Fruit fly (Drosophila melanogaster) whole organism, embryonic: ENCODE results near the gene CG18596.

Experiments used
- Bgb ChIP-seq: fragments of 200-800 bp; sonication (Bioruptor generic); IDR thresholded peaks from 2 replicates; pipeline ENCODE4 v1.3.6; 2022; ENCODE audit warnings: missing biosample characterization, missing genetic modification characterization; ENCODE audit not compliant: partially characterized antibody
- CG10462 ChIP-seq: fragments of 200-800 bp; sonication (Bioruptor generic); optimal IDR thresholded peaks from 2 replicates; lab custom pipeline; 2016; ENCODE audit warnings: missing biosample characterization, missing genetic modification characterization
- CG10979 ChIP-seq: fragments of 200-800 bp; sonication (Bioruptor generic); optimal IDR thresholded peaks from 2 replicates; lab custom pipeline; 2018; ENCODE audit warnings: missing biosample characterization, mild to moderate bottlenecking, missing genetic modification characterization, moderate library complexity
- CG11560 ChIP-seq: fragments of 200-800 bp; sonication (Bioruptor generic); IDR thresholded peaks from 3 replicates; pipeline ENCODE4 v1.3.6; 2022; ENCODE audit warnings: missing biosample characterization, missing genetic modification characterization
- CG12236 ChIP-seq: fragments of 200-800 bp; sonication (Bioruptor generic); optimal IDR thresholded peaks from 2 replicates; lab custom pipeline; 2016; ENCODE audit warnings: missing biosample characterization, missing genetic modification characterization
- CG13894 ChIP-seq: fragments of 200-800 bp; sonication (Bioruptor generic); optimal IDR thresholded peaks from 3 replicates; lab custom pipeline; 2018; ENCODE audit warnings: missing biosample characterization, mild to moderate bottlenecking, missing genetic modification characterization, moderate library complexity
- CG14441 ChIP-seq: fragments of 200-800 bp; sonication (Bioruptor generic); IDR thresholded peaks from 2 replicates; pipeline ENCODE4 v1.3.6; 2022; ENCODE audit warnings: missing biosample characterization, missing genetic modification characterization
- CG14667 ChIP-seq: fragments of 200-800 bp; sonication (Bioruptor generic); IDR thresholded peaks from 2 replicates; pipeline ENCODE4 v1.3.6; 2022; ENCODE audit warnings: missing biosample characterization, missing genetic modification characterization
- CG16863 ChIP-seq: fragments of 200-800 bp; sonication (Bioruptor generic); optimal IDR thresholded peaks from 3 replicates; lab custom pipeline; 2016; ENCODE audit warnings: missing biosample characterization, missing genetic modification characterization
- CG17361 ChIP-seq: fragments of 200-800 bp; sonication (Bioruptor generic); IDR thresholded peaks from 3 replicates; pipeline ENCODE4 v1.3.6; 2022; ENCODE audit warnings: missing biosample characterization, missing genetic modification characterization
- CG18619 ChIP-seq: fragments of 200-800 bp; sonication (Bioruptor generic); optimal IDR thresholded peaks from 3 replicates; lab custom pipeline; 2017; ENCODE audit warnings: missing biosample characterization, mild to moderate bottlenecking, missing genetic modification characterization
- CG2889 ChIP-seq: fragments of 200-800 bp; sonication (Bioruptor generic); IDR thresholded peaks from 3 replicates; pipeline ENCODE4 v1.3.6; 2022; ENCODE audit warnings: missing biosample characterization, missing genetic modification characterization
- CG31388 ChIP-seq: fragments of 200-800 bp; sonication (Bioruptor generic); optimal IDR thresholded peaks from 2 replicates; lab custom pipeline; 2016; ENCODE audit warnings: missing biosample characterization, missing genetic modification characterization
- CG3163 ChIP-seq: fragments of 200-800 bp; sonication (Bioruptor generic); optimal IDR thresholded peaks from 3 replicates; lab custom pipeline; 2016; ENCODE audit warnings: missing biosample characterization, missing genetic modification characterization
- CG32767 ChIP-seq: fragments of 200-800 bp; sonication (Bioruptor generic); IDR thresholded peaks from 2 replicates; pipeline ENCODE4 v1.3.6; 2022; ENCODE audit warnings: missing biosample characterization, missing genetic modification characterization
- CG32772 ChIP-seq: fragments of 200-800 bp; sonication (Bioruptor generic); IDR thresholded peaks from 2 replicates; pipeline ENCODE4 v1.3.6; 2022; ENCODE audit warnings: missing biosample characterization, missing genetic modification characterization
- CG34224 ChIP-seq: fragments of 200-800 bp; sonication (Bioruptor generic); IDR thresholded peaks from 3 replicates; pipeline ENCODE4 v1.3.6; 2022; ENCODE audit warnings: missing biosample characterization, missing genetic modification characterization; ENCODE audit not compliant: partially characterized antibody
- CG4707 ChIP-seq: fragments of 200-800 bp; sonication (Bioruptor generic); optimal IDR thresholded peaks from 2 replicates; lab custom pipeline; 2018; ENCODE audit warnings: missing biosample characterization, mild to moderate bottlenecking, missing genetic modification characterization, moderate library complexity
- CG4820 ChIP-seq: fragments of 200-800 bp; sonication (Bioruptor generic); optimal IDR thresholded peaks from 3 replicates; lab custom pipeline; 2016; ENCODE audit warnings: missing biosample characterization, missing genetic modification characterization
- CG6689 ChIP-seq: fragments of 200-800 bp; sonication (Bioruptor generic); IDR thresholded peaks from 2 replicates; pipeline ENCODE4 v1.3.6; 2022; ENCODE audit warnings: missing biosample characterization, missing genetic modification characterization
- CG6854 ChIP-seq: fragments of 200-800 bp; sonication (Bioruptor generic); optimal IDR thresholded peaks from 3 replicates; lab custom pipeline; 2017; ENCODE audit warnings: missing biosample characterization, mild to moderate bottlenecking, missing genetic modification characterization
- CG8290 ChIP-seq, 3 experiments: fragments of 200-800 bp; sonication (Bioruptor generic); optimal IDR thresholded peaks; 2 replicates each; lab custom pipeline; 2016 to 2019; ENCODE audit warnings: missing biosample characterization in 3 of 3, missing genetic modification characterization in 3 of 3, mild to moderate bottlenecking in 2 of 3, moderate library complexity in 1 of 3
- CG9215 ChIP-seq: fragments of 200-800 bp; sonication (Bioruptor generic); IDR thresholded peaks from 2 replicates; pipeline ENCODE4 v1.3.6; 2022; ENCODE audit warnings: missing biosample characterization, missing genetic modification characterization
- CG9817 ChIP-seq: fragments of 200-800 bp; sonication (Bioruptor generic); optimal IDR thresholded peaks from 2 replicates; lab custom pipeline; 2018; ENCODE audit warnings: missing biosample characterization, mild to moderate bottlenecking, missing genetic modification characterization, moderate library complexity
- Deaf1 ChIP-seq: fragments of 200-800 bp; optimal IDR thresholded peaks from 3 replicates; lab custom pipeline; 2019; ENCODE audit warnings: missing biosample characterization, mild to moderate bottlenecking, missing genetic modification characterization, moderate library complexity
- Dek ChIP-seq: fragments of 200-800 bp; sonication (Bioruptor generic); optimal IDR thresholded peaks from 3 replicates; lab custom pipeline; 2019; ENCODE audit warnings: missing biosample characterization, mild to moderate bottlenecking, missing genetic modification characterization, moderate library complexity
- Fer2 ChIP-seq: fragments of 200-800 bp; sonication (Bioruptor generic); optimal IDR thresholded peaks from 2 replicates; lab custom pipeline; 2018; ENCODE audit warnings: missing biosample characterization, mild to moderate bottlenecking, missing genetic modification characterization, moderate library complexity
- H15 ChIP-seq: fragments of 200-800 bp; sonication (Bioruptor generic); IDR thresholded peaks from 3 replicates; pipeline ENCODE4 v1.3.6; 2022; ENCODE audit warnings: missing biosample characterization, missing genetic modification characterization
- Jarid2 ChIP-seq: fragments of 200-800 bp; sonication (Bioruptor generic); optimal IDR thresholded peaks from 3 replicates; lab custom pipeline; 2017; ENCODE audit warnings: mild to moderate bottlenecking, missing biosample characterization, missing genetic modification reagents, missing genetic modification characterization
- Lhr ChIP-seq: fragments of 200-800 bp; sonication (Bioruptor generic); optimal IDR thresholded peaks from 3 replicates; lab custom pipeline; 2017; ENCODE audit warnings: mild to moderate bottlenecking, missing biosample characterization, missing genetic modification reagents, missing genetic modification characterization
- Max ChIP-seq: fragments of 200-800 bp; sonication (Bioruptor generic); optimal IDR thresholded peaks from 2 replicates; lab custom pipeline; 2016; ENCODE audit warnings: missing biosample characterization, mild to moderate bottlenecking, missing genetic modification characterization
- NC2α ChIP-seq: fragments of 200-800 bp; sonication (Bioruptor generic); optimal IDR thresholded peaks from 2 replicates; lab custom pipeline; 2016; ENCODE audit warnings: missing biosample characterization, missing genetic modification characterization
- NC2β ChIP-seq: fragments of 200-800 bp; sonication (Bioruptor generic); optimal IDR thresholded peaks from 2 replicates; lab custom pipeline; 2016; ENCODE audit warnings: missing biosample characterization, missing genetic modification characterization
- Optix ChIP-seq: fragments of 200-800 bp; sonication (Bioruptor generic); IDR thresholded peaks from 3 replicates; pipeline ENCODE4 v1.3.6; 2022; ENCODE audit warnings: missing biosample characterization, missing genetic modification characterization
- bab2 ChIP-seq: fragments of 200-800 bp; sonication (Bioruptor generic); optimal IDR thresholded peaks from 2 replicates; lab custom pipeline; 2016; ENCODE audit warnings: missing biosample characterization, missing genetic modification characterization
- chinmo ChIP-seq: fragments of 200-800 bp; sonication (Bioruptor generic); IDR thresholded peaks from 4 replicates; pipeline ENCODE4 v1.3.6; 2022; ENCODE audit warnings: missing biosample characterization, missing genetic modification characterization; ENCODE audit not compliant: partially characterized antibody
- croc ChIP-seq: fragments of 200-800 bp; sonication (Bioruptor generic); conservative IDR thresholded peaks from 3 replicates; pipeline ENCODE4 v1.3.6; 2022; ENCODE audit warnings: missing biosample characterization, missing genetic modification characterization
- dan ChIP-seq: fragments of 200-800 bp; sonication (Bioruptor generic); IDR thresholded peaks from 2 replicates; pipeline ENCODE4 v1.3.6; 2022; ENCODE audit warnings: missing biosample characterization, missing genetic modification characterization
- dysf ChIP-seq: fragments of 200-800 bp; sonication (Bioruptor generic); IDR thresholded peaks from 3 replicates; pipeline ENCODE4 v1.3.6; 2022; ENCODE audit warnings: missing biosample characterization, missing genetic modification characterization
- gem ChIP-seq: fragments of 200-800 bp; sonication (Bioruptor generic); optimal IDR thresholded peaks from 2 replicates; lab custom pipeline; 2019; ENCODE audit warnings: missing biosample characterization, mild to moderate bottlenecking, missing genetic modification characterization, moderate library complexity
- her ChIP-seq: fragments of 200-800 bp; sonication (Bioruptor generic); optimal IDR thresholded peaks from 2 replicates; lab custom pipeline; 2016; ENCODE audit warnings: missing biosample characterization, missing genetic modification characterization
- klu ChIP-seq: fragments of 200-800 bp; sonication (Bioruptor generic); IDR thresholded peaks from 2 replicates; pipeline ENCODE4 v1.3.6; 2022; ENCODE audit warnings: missing biosample characterization, missing genetic modification characterization
- knrl ChIP-seq: fragments of 200-800 bp; sonication (Bioruptor generic); IDR thresholded peaks from 3 replicates; pipeline ENCODE4 v1.3.6; 2022; ENCODE audit warnings: missing biosample characterization, missing genetic modification characterization; ENCODE audit not compliant: partially characterized antibody
- lmd ChIP-seq: fragments of 200-800 bp; sonication (Bioruptor generic); IDR thresholded peaks from 2 replicates; pipeline ENCODE4 v1.3.6; 2022; ENCODE audit warnings: missing biosample characterization, missing genetic modification characterization
- luna ChIP-seq: fragments of 200-800 bp; sonication (Bioruptor generic); optimal IDR thresholded peaks from 2 replicates; lab custom pipeline; 2016; ENCODE audit warnings: missing biosample characterization, missing genetic modification characterization
- peb ChIP-seq: fragments of 200-800 bp; sonication (Bioruptor generic); IDR thresholded peaks from 2 replicates; pipeline ENCODE4 v1.3.6; 2022; ENCODE audit warnings: missing biosample characterization, missing genetic modification characterization
- psq ChIP-seq: fragments of 200-800 bp; sonication (Bioruptor generic); optimal IDR thresholded peaks from 2 replicates; lab custom pipeline; 2017; ENCODE audit warnings: missing biosample characterization, missing genetic modification characterization
- ranshi ChIP-seq: fragments of 200-800 bp; sonication (Bioruptor generic); IDR thresholded peaks from 2 replicates; pipeline ENCODE4 v1.3.6; 2022; ENCODE audit warnings: missing biosample characterization, missing genetic modification characterization
- sim ChIP-seq: fragments of 200-800 bp; sonication (Bioruptor generic); IDR thresholded peaks from 2 replicates; pipeline ENCODE4 v1.3.6; 2022; ENCODE audit warnings: missing biosample characterization, missing genetic modification characterization
- tio ChIP-seq: fragments of 200-800 bp; sonication (Bioruptor generic); optimal IDR thresholded peaks from 2 replicates; lab custom pipeline; 2017; ENCODE audit warnings: missing biosample characterization, missing genetic modification characterization, inconsistent platforms
- unpg ChIP-seq: fragments of 200-800 bp; sonication (Bioruptor generic); optimal IDR thresholded peaks from 3 replicates; lab custom pipeline; 2018; ENCODE audit warnings: missing biosample characterization, mild to moderate bottlenecking, missing genetic modification characterization, moderate library complexity

Gene CG18596

DNA sequence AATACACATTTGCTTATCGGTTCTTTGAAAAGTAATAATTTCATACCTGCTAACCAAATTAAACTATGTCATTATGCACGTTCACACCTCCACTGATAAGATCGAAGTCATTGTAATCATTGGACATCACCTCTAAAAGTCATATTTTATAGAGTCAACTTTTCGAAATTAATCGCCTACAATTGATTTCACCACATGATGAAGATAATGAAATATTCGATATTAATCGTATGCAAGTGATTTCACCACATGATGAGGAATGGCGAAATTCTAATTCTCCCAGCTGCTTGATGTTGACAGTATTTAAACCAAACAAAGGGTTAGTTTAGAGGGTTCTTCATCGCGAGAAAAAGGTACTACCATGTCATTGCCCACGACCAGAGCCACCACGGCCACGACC lies at the start of gene CG18596 (continued):
- TF ChIP-seq NC2α (GFP tag; lab: Kevin White, UChicago): no peak
- no peak for TF ChIP-seq croc (GFP tag; lab: Robert Waterston, UW)
- no peak for TF ChIP-seq bab2 (GFP tag; lab: Kevin White, UChicago)
- TF ChIP-seq H15 (GFP tag; lab: Robert Waterston, UW): no peak
- no peak for TF ChIP-seq CG4820 (GFP tag; lab: Kevin White, UChicago)
- TF ChIP-seq CG18619 (GFP tag; lab: Kevin White, UChicago): no peak
- TF ChIP-seq ranshi (GFP tag; lab: Robert Waterston, UW): no peak
- TF ChIP-seq Lhr: no peak
- TF ChIP-seq CG8290 (GFP tag; optimal IDR thresholded peaks at IDR 0.05; lab: Kevin White, UChicago): no peak
- no peak for TF ChIP-seq CG8290 (tag; optimal IDR thresholded peaks at IDR 0.05; lab: Kevin White, UChicago)
- no peak for TF ChIP-seq tio (GFP tag; lab: Kevin White, UChicago)
- TF ChIP-seq CG34224 (GFP tag; lab: Robert Waterston, UW): peak; percentile 97
- no peak for TF ChIP-seq lmd (GFP tag; lab: Robert Waterston, UW)
- TF ChIP-seq CG9817 (tag; lab: Kevin White, UChicago): no peak
- no peak for TF ChIP-seq Dek (tag; lab: Kevin White, UChicago)
- no peak for TF ChIP-seq dan (GFP tag; lab: Robert Waterston, UW)
- TF ChIP-seq CG31388 (GFP tag; lab: Kevin White, UChicago): no peak
- TF ChIP-seq Bgb (GFP tag; lab: Robert Waterston, UW): peak; percentile 87
- no peak for TF ChIP-seq CG32767
- no peak for TF ChIP-seq CG10462 (GFP tag; lab: Kevin White, UChicago)
- no peak for TF ChIP-seq CG6689 (GFP tag; lab: Robert Waterston, UW)
- TF ChIP-seq klu: no peak
- no peak for TF ChIP-seq peb (GFP tag; lab: Robert Waterston, UW)
- TF ChIP-seq her: no peak
- TF ChIP-seq CG11560 (tag; lab: Robert Waterston, UW): no peak
- no peak for TF ChIP-seq psq
- TF ChIP-seq luna (GFP tag; lab: Kevin White, UChicago): no peak
- TF ChIP-seq CG6854: no peak
- TF ChIP-seq CG12236 (GFP tag; lab: Kevin White, UChicago): no peak
- TF ChIP-seq CG4707 (GFP tag; lab: Kevin White, UChicago): no peak
- no peak for TF ChIP-seq Max (GFP tag; lab: Kevin White, UChicago)
- TF ChIP-seq CG14667: no peak
- no peak for TF ChIP-seq CG9215 (GFP tag; lab: Robert Waterston, UW)
- TF ChIP-seq chinmo: peak; percentile 42; the same call in 2 of the 4 replicates
- TF ChIP-seq Fer2 (tag; lab: Kevin White, UChicago): no peak
- no peak for TF ChIP-seq CG3163
- no peak for TF ChIP-seq Jarid2
- TF ChIP-seq Optix: no peak
- TF ChIP-seq CG16863 (GFP tag; lab: Kevin White, UChicago): no peak

DNA sequence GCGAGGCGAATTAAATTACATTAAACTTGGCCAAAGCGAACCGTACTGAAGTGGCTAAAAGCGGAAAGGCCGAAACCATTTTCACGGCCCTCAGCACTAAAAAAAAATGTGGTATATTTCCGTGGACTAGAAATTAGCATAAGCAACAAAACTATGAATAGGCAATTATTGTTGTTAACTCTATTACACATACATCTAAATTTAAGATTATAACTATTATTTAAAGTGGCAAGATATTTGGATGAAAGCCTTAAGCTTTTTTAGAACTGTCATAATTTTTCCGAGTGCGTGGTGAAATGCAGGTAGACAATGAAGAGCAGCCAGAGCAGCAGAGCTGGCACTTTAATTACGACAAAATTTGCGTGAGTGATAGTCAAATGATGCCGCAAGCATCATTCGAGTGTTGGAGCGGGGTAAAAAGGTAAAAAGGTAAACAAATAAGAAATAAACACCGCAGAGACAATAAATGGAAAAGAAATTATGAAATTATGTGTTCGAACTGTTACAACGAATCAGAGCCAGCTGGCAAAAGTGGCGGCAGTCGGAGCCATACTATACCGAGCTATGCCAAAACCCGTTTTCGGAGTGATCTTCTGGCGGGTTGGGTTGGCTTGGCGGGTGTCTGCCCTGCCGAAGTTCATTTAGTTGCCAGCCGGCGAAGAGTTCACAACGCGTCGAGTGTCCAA lies 46.9 kb upstream of the CG18596 start, which contains the start of gene CG7080:
TSS of gene CG7080 (plus strand) at position 636 of the 686 bp plus-strand sequence.
- no peak for TF ChIP-seq CG13894 (tag; lab: Kevin White, UChicago)
- 0 out of 3 replicates have a peak, but pooled peaks have one; percentile 20 for TF ChIP-seq dysf
- no peak for TF ChIP-seq CG10979 (tag; lab: Kevin White, UChicago)
- 0 out of 2 replicates have a peak, but pooled peaks have one; percentile 25 for TF ChIP-seq CG6689 (GFP tag; lab: Robert Waterston, UW)
- TF ChIP-seq knrl (GFP tag; lab: Robert Waterston, UW): no peak
- TF ChIP-seq sim (GFP tag; lab: Robert Waterston, UW): no peak
- TF ChIP-seq CG32772 (GFP tag; lab: Robert Waterston, UW): 0 out of 2 replicates have a peak, but pooled peaks have one; percentile 41
- TF ChIP-seq CG2889 (GFP tag; lab: Robert Waterston, UW): no peak
- TF ChIP-seq Deaf1 (tag; lab: Kevin White, UChicago): no peak
- TF ChIP-seq CG4707 (GFP tag; lab: Kevin White, UChicago): no peak
- no peak for TF ChIP-seq NC2β
- peak; percentile 31; the same call in 1 of the 2 replicates for TF ChIP-seq lmd (GFP tag; lab: Robert Waterston, UW)
- 0 out of 3 replicates have a peak, but pooled peaks have one; percentile 32 for TF ChIP-seq CG17361
- TF ChIP-seq CG14441 (GFP tag; lab: Robert Waterston, UW): peak; percentile 29; the same call in 1 of the 2 replicates
- peak; percentile 66 for TF ChIP-seq gem (tag; lab: Kevin White, UChicago)
- TF ChIP-seq unpg (GFP tag; lab: Kevin White, UChicago): peak; percentile 41
